2 worm cellular contexts compared by ENCODE assay signal in genomic region chrX:8419252-8419651, ce11.
TF ChIP-seq lines count a peak whose summit lies in the region.

No protein-coding gene starts in this region.

TF ChIP-seq in whole organism, L1 larva, 84 proteins besides CTCF, POLR2A, EP300 and RAD21 (continued from another document):
- TF ChIP-seq ces-1 (GFP tag; optimal IDR thresholded peaks at IDR 0.05; lab: Kevin White, UChicago) = no peak
- peak in 1 of 2 experiments; percentile 26 for TF ChIP-seq lin-35 (GFP tag; optimal IDR thresholded peaks at IDR 0.05; lab: Kevin White, UChicago)
- TF ChIP-seq fos-1 (tag; optimal IDR thresholded peaks at IDR 0.05; lab: Kevin White, UChicago) = no peak
- TF ChIP-seq efl-1 (optimal IDR thresholded peaks at IDR 0.05; lab: Kevin White, UChicago) = no peak
- no peak for TF ChIP-seq efl-1 (GFP tag; optimal IDR thresholded peaks at IDR 0.05 in 1 of 2; lab: Kevin White, UChicago)
- TF ChIP-seq sptf-1 (tag; optimal IDR thresholded peaks at IDR 0.05; lab: Kevin White, UChicago) = no peak
- TF ChIP-seq nhr-71 (tag; optimal IDR thresholded peaks at IDR 0.05; lab: Kevin White, UChicago) = peak; percentile 2
- no peak for TF ChIP-seq fkh-10 (GFP tag; optimal IDR thresholded peaks at IDR 0.05; lab: Kevin White, UChicago)
- no peak for TF ChIP-seq ceh-90 (tag; optimal IDR thresholded peaks at IDR 0.05; lab: Kevin White, UChicago)
- no peak for TF ChIP-seq aha-1 (tag; optimal IDR thresholded peaks at IDR 0.05; lab: Kevin White, UChicago)
- TF ChIP-seq efl-3 (GFP tag; optimal IDR thresholded peaks at IDR 0.05; lab: Kevin White, UChicago) = no peak
- TF ChIP-seq hpl-2 (GFP tag; optimal IDR thresholded peaks at IDR 0.05; lab: Kevin White, UChicago) = no peak
- TF ChIP-seq ceh-8 (GFP tag; optimal IDR thresholded peaks at IDR 0.05; lab: Kevin White, UChicago) = no peak
- TF ChIP-seq unc-130 (tag; optimal IDR thresholded peaks at IDR 0.05; lab: Kevin White, UChicago) = no peak
- no peak for TF ChIP-seq vab-15 (tag; optimal IDR thresholded peaks at IDR 0.05; lab: Kevin White, UChicago)
- TF ChIP-seq lin-13 (GFP tag; optimal IDR thresholded peaks at IDR 0.05; lab: Kevin White, UChicago) = no peak
- TF ChIP-seq tlp-1 (tag; optimal IDR thresholded peaks at IDR 0.05; lab: Kevin White, UChicago) = no peak
- TF ChIP-seq egl-13 (tag; optimal IDR thresholded peaks at IDR 0.05; lab: Kevin White, UChicago) = no peak
- no peak for TF ChIP-seq lin-15B (tag; optimal IDR thresholded peaks at IDR 0.05; lab: Kevin White, UChicago)

TF ChIP-seq in whole organism, L4 larva, 104 proteins besides CTCF, POLR2A, EP300 and RAD21 (continued from another document):
- peak; percentile 62; the same call in 1 of the 2 replicates for TF ChIP-seq F26F4.8 (GFP tag; conservative IDR thresholded peaks at IDR 0.05; lab: Robert Waterston, UW)
- no peak for TF ChIP-seq zfp-2 (tag; optimal IDR thresholded peaks at IDR 0.05; lab: Kevin White, UChicago)
- peak in 1 of 2 experiments; percentile 77 for TF ChIP-seq unc-62 (GFP tag; optimal IDR thresholded peaks at IDR 0.05 in 1 of 2; lab: Kevin White, UChicago)
- no peak for TF ChIP-seq unc-62 (tag; optimal IDR thresholded peaks at IDR 0.05; lab: Kevin White, UChicago)
- TF ChIP-seq lim-7 (GFP tag; IDR thresholded peaks at IDR 0.05; lab: Robert Waterston, UW) = peak; percentile 68
- no peak for TF ChIP-seq R02D3.7 (tag; optimal IDR thresholded peaks at IDR 0.05; lab: Kevin White, UChicago)
- TF ChIP-seq pha-4 (GFP tag; IDR thresholded peaks at IDR 0.05; lab: Robert Waterston, UW) = peak; percentile 63
- TF ChIP-seq pha-4 (tag; optimal IDR thresholded peaks at IDR 0.05; lab: Kevin White, UChicago) = no peak
